Worm (Caenorhabditis elegans): ENCODE results near the gene pis-1.

DNA sequence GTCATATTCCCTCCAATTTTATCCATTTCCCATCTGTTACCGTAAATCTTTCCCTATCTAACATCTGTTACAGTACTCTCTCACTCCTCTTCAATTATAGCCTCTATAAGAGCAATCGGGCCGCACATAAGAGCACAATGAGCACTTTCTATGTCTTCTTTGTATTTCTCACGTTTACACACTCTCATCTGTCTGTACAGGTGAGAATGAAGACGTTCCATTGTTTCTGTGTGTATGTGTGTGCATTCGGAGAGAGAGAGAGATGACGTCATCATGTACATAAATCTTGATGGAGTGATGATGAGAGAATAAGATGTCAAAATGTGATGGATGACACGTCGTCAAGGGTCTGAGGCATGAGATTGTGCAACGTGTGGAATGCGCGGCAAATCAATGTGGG is 25.6 kb downstream of the pis-1 start:
- TF ChIP-seq ztf-23 (GFP tag; IDR thresholded peaks at IDR 0.05), result no peak
- no peak for TF ChIP-seq med-1 (GFP tag; optimal IDR thresholded peaks at IDR 0.05; ENCODE audit: insufficient read depth)
- TF ChIP-seq tab-1 (GFP tag; IDR thresholded peaks at IDR 0.05), result no peak
- TF ChIP-seq flt-1 (GFP tag; IDR thresholded peaks at IDR 0.05), result no peak
- TF ChIP-seq ztf-29 (GFP tag; IDR thresholded peaks at IDR 0.05), result no peak

All from whole organism, midembryonic.